Worm (Caenorhabditis elegans) whole organism, young adult: ENCODE results near the gene Y25C1A.8.
A peak's percentile ranks its signal among the peaks of the same experiment; 100 is the strongest.

Experiments used
- B0019.2 ChIP-seq: fragments of 200-800 bp; sonication (Bioruptor generic); conservative IDR thresholded peaks from 2 replicates; pipeline ENCODE4 v1.3.6; 2022; ENCODE audit warnings: missing genetic modification reagents, missing genetic modification characterization, missing compliant biosample characterization
- F33H1.4 ChIP-seq: fragments of 200-800 bp; sonication (Bioruptor generic); IDR thresholded peaks from 2 replicates; pipeline ENCODE4 v1.3.6; 2022; ENCODE audit warnings: missing genetic modification reagents, missing genetic modification characterization, missing compliant biosample characterization
- F52B5.7 ChIP-seq: sonication (generic microtip); optimal IDR thresholded peaks from 2 replicates; lab custom pipeline; 2016; ENCODE audit warnings: mild to moderate bottlenecking, missing genetic modification characterization, missing compliant biosample characterization
- F55B11.4 ChIP-seq: sonication (generic microtip); optimal IDR thresholded peaks from 2 replicates; lab custom pipeline; 2016; ENCODE audit warnings: missing compliant biosample characterization, missing genetic modification characterization, borderline replicate concordance; ENCODE audit not compliant: insufficient read depth
- F57C9.4 ChIP-seq: sonication (generic microtip); optimal IDR thresholded peaks from 2 replicates; lab custom pipeline; 2017; ENCODE audit warnings: mild to moderate bottlenecking, missing genetic modification characterization, missing compliant biosample characterization
- Y53G8AR.9 ChIP-seq: fragments of 200-800 bp; sonication (Bioruptor generic); conservative IDR thresholded peaks from 2 replicates; pipeline ENCODE4 v1.3.6; 2022; ENCODE audit warnings: missing genetic modification reagents, missing genetic modification characterization, missing compliant biosample characterization
- Y79H2A.3 ChIP-seq: fragments of 200-800 bp; sonication (Bioruptor generic); conservative IDR thresholded peaks from 2 replicates; pipeline ENCODE4 v1.3.6; 2022; ENCODE audit warnings: missing genetic modification reagents, missing genetic modification characterization, missing compliant biosample characterization
- akir-1 ChIP-seq: fragments of 200-800 bp; sonication (Bioruptor generic); optimal IDR thresholded peaks from 2 replicates; lab custom pipeline; 2018; ENCODE audit warnings: mild to moderate bottlenecking, missing genetic modification characterization, moderate library complexity, missing compliant biosample characterization
- ama-1 ChIP-seq, 3 experiments: fragments of 150-350 bp in 1 of 3; sonication (generic microtip) in 2 of 3; optimal IDR thresholded peaks; 2 replicates each; lab custom pipeline; 2014 to 2018; ENCODE audit warnings: missing biosample characterization in 2 of 3, missing genetic modification characterization in 2 of 3, missing genetic modification reagents in 2 of 3
- athp-1 ChIP-seq: sonication (generic microtip); optimal IDR thresholded peaks from 2 replicates; lab custom pipeline; 2017; ENCODE audit warnings: mild to moderate bottlenecking, missing genetic modification characterization, missing compliant biosample characterization
- attf-6 ChIP-seq: fragments of 200-800 bp; sonication (Bioruptor generic); IDR thresholded peaks from 2 replicates; pipeline ENCODE4 v1.3.6; 2022; ENCODE audit warnings: missing genetic modification reagents, missing genetic modification characterization, missing compliant biosample characterization
- cebp-2 ChIP-seq: fragments of 200-800 bp; sonication (Bioruptor generic); IDR thresholded peaks from 2 replicates; pipeline ENCODE4 v1.3.6; 2022; ENCODE audit warnings: missing genetic modification characterization, missing compliant biosample characterization
- ceh-79 ChIP-seq: sonication (generic microtip); optimal IDR thresholded peaks from 2 replicates; lab custom pipeline; 2017; ENCODE audit warnings: mild to moderate bottlenecking, missing genetic modification characterization, missing compliant biosample characterization
- dpff-1 ChIP-seq: sonication (generic microtip); optimal IDR thresholded peaks from 2 replicates; lab custom pipeline; 2017; ENCODE audit warnings: mild to moderate bottlenecking, missing genetic modification characterization, missing compliant biosample characterization
- egrh-3 ChIP-seq: fragments of 200-800 bp; sonication (Bioruptor generic); IDR thresholded peaks from 2 replicates; pipeline ENCODE4 v1.3.6; 2022; ENCODE audit warnings: missing genetic modification reagents, missing genetic modification characterization, missing compliant biosample characterization
- him-1 ChIP-seq: sonication (generic microtip); optimal IDR thresholded peaks from 2 replicates; lab custom pipeline; 2016; ENCODE audit warnings: missing genotype, missing genetic modification reagents, missing genetic modification characterization, missing compliant biosample characterization
- hmg-1.2 ChIP-seq: fragments of 200-800 bp; sonication (Bioruptor generic); IDR thresholded peaks from 2 replicates; pipeline ENCODE4 v1.3.6; 2022; ENCODE audit warnings: missing genetic modification reagents, missing genetic modification characterization, missing compliant biosample characterization
- let-526 ChIP-seq: fragments of 200-800 bp; sonication (Bioruptor generic); IDR thresholded peaks from 2 replicates; pipeline ENCODE4 v1.3.6; 2022; ENCODE audit warnings: missing genetic modification reagents, missing genetic modification characterization, missing compliant biosample characterization
- let-607 ChIP-seq, 2 experiments: fragments of 200-800 bp in 1 of 2; sonication (Bioruptor generic) in 1 of 2; sonication (generic microtip) in 1 of 2; optimal IDR thresholded peaks; 2 replicates each; lab custom pipeline; 2016 to 2018; ENCODE audit warnings: mild to moderate bottlenecking in 2 of 2, missing compliant biosample characterization in 2 of 2, missing genetic modification characterization in 2 of 2, moderate library complexity in 2 of 2, missing genotype in 1 of 2
- lin-26 ChIP-seq: fragments of 200-800 bp; sonication (Bioruptor generic); IDR thresholded peaks from 2 replicates; pipeline ENCODE4 v1.3.6; 2022; ENCODE audit warnings: missing genetic modification reagents, missing genetic modification characterization, missing compliant biosample characterization
- mel-28 ChIP-seq: sonication (generic microtip); optimal IDR thresholded peaks from 2 replicates; lab custom pipeline; 2016; ENCODE audit warnings: borderline replicate concordance, mild to moderate bottlenecking, missing genetic modification characterization, missing compliant biosample characterization
- nfyb-1 ChIP-seq: fragments of 200-800 bp; sonication (Bioruptor generic); IDR thresholded peaks from 2 replicates; pipeline ENCODE4 v1.3.6; 2022; ENCODE audit warnings: missing genetic modification reagents, missing genetic modification characterization, missing compliant biosample characterization
- nhr-120 ChIP-seq: fragments of 200-800 bp; sonication (Bioruptor generic); IDR thresholded peaks from 2 replicates; pipeline ENCODE4 v1.3.6; 2022; ENCODE audit warnings: missing genetic modification characterization, missing compliant biosample characterization
- nhr-80 ChIP-seq: sonication (generic microtip); optimal IDR thresholded peaks from 2 replicates; lab custom pipeline; 2016; ENCODE audit warnings: missing genetic modification characterization, missing compliant biosample characterization
- nhr-90 ChIP-seq: sonication (generic microtip); optimal IDR thresholded peaks from 2 replicates; lab custom pipeline; 2016; ENCODE audit warnings: missing genotype, mild to moderate bottlenecking, missing genetic modification characterization, missing compliant biosample characterization
- pha-4 ChIP-seq: fragments of 150-350 bp; sonication (generic microtip); optimal IDR thresholded peaks from 2 replicates; lab custom pipeline; 2014; ENCODE audit warnings: missing biosample characterization, missing genetic modification reagents, missing genetic modification characterization
- rpc-1 ChIP-seq, 2 experiments: fragments of 150-350 bp in 1 of 2; sonication (generic microtip) in 1 of 2; optimal IDR thresholded peaks; 2 replicates each; lab custom pipeline; 2014 to 2018; ENCODE audit warnings: missing biosample characterization in 1 of 2, missing genetic modification characterization in 1 of 2, missing genetic modification reagents in 1 of 2, missing genotype in 1 of 2
- sdz-38 ChIP-seq: sonication (generic microtip); optimal IDR thresholded peaks from 2 replicates; lab custom pipeline; 2016; ENCODE audit warnings: missing genotype, missing genetic modification characterization, missing compliant biosample characterization
- sea-2 ChIP-seq: fragments of 200-800 bp; sonication (Bioruptor generic); IDR thresholded peaks from 2 replicates; pipeline ENCODE4 v1.3.6; 2022; ENCODE audit warnings: missing genetic modification characterization, missing compliant biosample characterization
- snpc-4 ChIP-seq, 5 experiments: fragments of 150-350 bp in 1 of 5; sonication (generic microtip) in 4 of 5; optimal IDR thresholded peaks; 2 replicates each; lab custom pipeline; 2014 to 2018; ENCODE audit warnings: missing genetic modification characterization in 5 of 5, missing biosample characterization in 3 of 5, antibody characterized with exemption in 2 of 5, mild to moderate bottlenecking in 2 of 5, missing compliant biosample characterization in 2 of 5, missing genotype in 2 of 5, moderate library complexity in 2 of 5, missing genetic modification reagents in 1 of 5
- unc-130 ChIP-seq: sonication (generic microtip); optimal IDR thresholded peaks from 2 replicates; lab custom pipeline; 2016; ENCODE audit warnings: missing genetic modification reagents, missing genetic modification characterization, missing compliant biosample characterization
- unc-62 ChIP-seq: fragments of 150-350 bp; optimal IDR thresholded peaks from 2 replicates; lab custom pipeline; 2014; ENCODE audit warnings: missing biosample characterization, missing genetic modification reagents, missing genetic modification characterization
- zfh-2 ChIP-seq: fragments of 200-800 bp; sonication (Bioruptor generic); conservative IDR thresholded peaks from 2 replicates; pipeline ENCODE4 v1.3.6; 2022; ENCODE audit warnings: missing genetic modification reagents, missing genetic modification characterization, missing compliant biosample characterization
- ztf-25 ChIP-seq: fragments of 200-800 bp; sonication (Bioruptor generic); IDR thresholded peaks from 2 replicates; pipeline ENCODE4 v1.3.6; 2022; ENCODE audit warnings: missing genetic modification reagents, missing genetic modification characterization, missing compliant biosample characterization
- ztf-26 ChIP-seq: sonication (generic microtip); optimal IDR thresholded peaks from 2 replicates; lab custom pipeline; 2017; ENCODE audit warnings: missing genetic modification characterization, missing compliant biosample characterization
- ztf-3 ChIP-seq: fragments of 200-800 bp; sonication (Bioruptor generic); optimal IDR thresholded peaks from 2 replicates; lab custom pipeline; 2018; ENCODE audit warnings: mild to moderate bottlenecking, missing genetic modification characterization, missing compliant biosample characterization
- ztf-6 ChIP-seq: fragments of 200-800 bp; sonication (Bioruptor generic); IDR thresholded peaks from 2 replicates; pipeline ENCODE4 v1.3.6; 2022; ENCODE audit warnings: missing genetic modification reagents, missing genetic modification characterization, missing compliant biosample characterization

The Y25C1A.8 gene

ce11 chrII:3091268-3091667, 14.5 kb upstream of the Y25C1A.8 start, which contains the start of gene srg-21:
Gene srg-21 (minus strand): TSS chrII:3091368.
- no peak for TF ChIP-seq unc-62 (GFP tag; lab: Kevin White, UChicago)
- no peak for TF ChIP-seq nfyb-1 (GFP tag; lab: Robert Waterston, UW)
- TF ChIP-seq akir-1 (GFP tag; lab: Kevin White, UChicago), result no peak
- no peak for TF ChIP-seq snpc-4 (GFP tag; optimal IDR thresholded peaks at IDR 0.05; lab: Kevin White, UChicago)
- TF ChIP-seq snpc-4 (tag; optimal IDR thresholded peaks at IDR 0.05; lab: Kevin White, UChicago), result no peak
- no peak for TF ChIP-seq nhr-80 (tag; lab: Kevin White, UChicago)
- no peak for TF ChIP-seq zfh-2 (GFP tag; lab: Robert Waterston, UW)
- TF ChIP-seq Y79H2A.3 (GFP tag; lab: Robert Waterston, UW), result no peak
- no peak for TF ChIP-seq dpff-1 (tag; lab: Kevin White, UChicago)
- no peak for TF ChIP-seq B0019.2 (GFP tag; lab: Robert Waterston, UW)
- TF ChIP-seq sea-2 (GFP tag; lab: Robert Waterston, UW), result no peak
- TF ChIP-seq F33H1.4 (GFP tag; lab: Robert Waterston, UW), result no peak
- no peak for TF ChIP-seq ztf-6 (GFP tag; lab: Robert Waterston, UW)
- no peak for TF ChIP-seq rpc-1 (optimal IDR thresholded peaks at IDR 0.05; lab: Kevin White, UChicago)
- no peak for TF ChIP-seq rpc-1 (tag; optimal IDR thresholded peaks at IDR 0.05; lab: Kevin White, UChicago)
- no peak for TF ChIP-seq unc-130 (GFP tag; lab: Kevin White, UChicago)
- TF ChIP-seq cebp-2 (GFP tag; lab: Robert Waterston, UW), result no peak
- no peak for TF ChIP-seq mel-28 (tag; lab: Kevin White, UChicago)
- TF ChIP-seq pha-4 (tag; lab: Kevin White, UChicago), result no peak
- no peak for TF ChIP-seq attf-6 (GFP tag; lab: Robert Waterston, UW)

ce11 chrII:3087134-3087533, 10.4 kb upstream of the Y25C1A.8 start:
- TF ChIP-seq zfh-2 (GFP tag; lab: Robert Waterston, UW), result peak; percentile 67
- no peak for TF ChIP-seq let-607 (tag; optimal IDR thresholded peaks at IDR 0.05; lab: Kevin White, UChicago)

- TF ChIP-seq ceh-79 (no peak), sdz-38 (no peak), let-526 (GFP tag; lab: Robert Waterston, UW) (no peak), him-1 (tag; lab: Kevin White, UChicago) (no peak), hmg-1.2 (GFP tag; lab: Robert Waterston, UW) (no peak), unc-62 (GFP tag; lab: Kevin White, UChicago) (no peak), F55B11.4 (tag; lab: Kevin White, UChicago) (no peak), F57C9.4 (tag; lab: Kevin White, UChicago) (no peak), F52B5.7 (tag; lab: Kevin White, UChicago) (no peak), ztf-25 (no peak), ztf-26 (no peak), athp-1 (tag; lab: Kevin White, UChicago) (no peak), ama-1 (optimal IDR thresholded peaks at IDR 0.05; lab: Kevin White, UChicago) (no peak), ama-1 (GFP tag; optimal IDR thresholded peaks at IDR 0.05; lab: Kevin White, UChicago) (no peak), Y53G8AR.9 (GFP tag; lab: Robert Waterston, UW) (no peak), nhr-120 (GFP tag; lab: Robert Waterston, UW) (no peak), egrh-3 (no peak), ztf-3 (no peak), lin-26 (GFP tag; lab: Robert Waterston, UW) (no peak), nhr-90 (tag; lab: Kevin White, UChicago) (no peak)
- TF ChIP-seq, all 124 proteins: peak for 0
These were observed 1.7 kb upstream of the Y25C1A.8 start, which contains the start of gene copb-1 for ce11 chrII:3078496-3078895. Gene copb-1 (plus strand): TSS chrII:3078796.
